Fruit fly (Drosophila melanogaster): ENCODE results near the gene CG42752.

dm6 chr2L:18727986-18728385 is 11.9 kb downstream of the CG42752 start:
- no peak for TF ChIP-seq mam (GFP tag; optimal IDR thresholded peaks at IDR 0.05)
- peak; percentile 73 for TF ChIP-seq Ets65A (GFP tag)
- no peak for TF ChIP-seq CG17385 (GFP tag; optimal IDR thresholded peaks at IDR 0.05)

Data from whole organism, embryonic.